Fruit fly (Drosophila melanogaster) whole organism, prepupa: ENCODE data around the gene CG32276.

Experiments used
- Blimp-1 ChIP-seq: fragments of 200-800 bp; sonication (Bioruptor generic); optimal IDR thresholded peaks from 3 replicates; lab custom pipeline; 2017; ENCODE audit warnings: missing biosample characterization, missing genetic modification characterization, mild to moderate bottlenecking, moderate library complexity, missing genetic modification reagents
- CG10631 ChIP-seq: fragments of 200-800 bp; sonication (Bioruptor generic); optimal IDR thresholded peaks from 2 replicates; lab custom pipeline; 2016; ENCODE audit warnings: missing biosample characterization, missing genetic modification characterization
- CG10669 ChIP-seq: fragments of 200-800 bp; sonication (Bioruptor generic); optimal IDR thresholded peaks from 3 replicates; lab custom pipeline; 2018; ENCODE audit warnings: missing biosample characterization, mild to moderate bottlenecking, missing genetic modification characterization, moderate library complexity
- CG11294 ChIP-seq: fragments of 200-800 bp; sonication (Bioruptor generic); IDR thresholded peaks from 2 replicates; pipeline ENCODE4 v1.3.6; 2022; ENCODE audit warnings: missing biosample characterization, missing genetic modification characterization
- CG11762 ChIP-seq: fragments of 200-800 bp; sonication (Bioruptor generic); optimal IDR thresholded peaks from 3 replicates; lab custom pipeline; 2016; ENCODE audit warnings: missing biosample characterization, missing genetic modification characterization; ENCODE audit not compliant: insufficient read depth
- CG11902 ChIP-seq: fragments of 200-800 bp; sonication (Bioruptor generic); optimal IDR thresholded peaks from 3 replicates; lab custom pipeline; 2016; ENCODE audit warnings: missing biosample characterization, missing genetic modification characterization
- CG15336 ChIP-seq: fragments of 200-800 bp; sonication (Bioruptor generic); IDR thresholded peaks from 2 replicates; pipeline ENCODE4 v1.3.6; 2022; ENCODE audit warnings: missing biosample characterization, missing genetic modification characterization
- CG1621 ChIP-seq: fragments of 200-800 bp; sonication (Bioruptor generic); optimal IDR thresholded peaks from 3 replicates; lab custom pipeline; 2018; ENCODE audit warnings: missing biosample characterization, mild to moderate bottlenecking, missing genetic modification characterization
- CG16779 ChIP-seq: fragments of 200-800 bp; sonication (Bioruptor generic); optimal IDR thresholded peaks from 3 replicates; lab custom pipeline; 2017; ENCODE audit warnings: missing biosample characterization, mild to moderate bottlenecking, missing genetic modification characterization
- CG32006 ChIP-seq: fragments of 200-800 bp; sonication (Bioruptor generic); optimal IDR thresholded peaks from 3 replicates; lab custom pipeline; 2017; ENCODE audit warnings: missing biosample characterization, mild to moderate bottlenecking, missing genetic modification characterization
- CG3919 ChIP-seq: fragments of 200-800 bp; sonication (Bioruptor generic); optimal IDR thresholded peaks from 3 replicates; lab custom pipeline; 2016; ENCODE audit warnings: missing biosample characterization, missing genetic modification characterization
- CG4318 ChIP-seq: fragments of 200-800 bp; sonication (Bioruptor generic); optimal IDR thresholded peaks from 3 replicates; lab custom pipeline; 2017; ENCODE audit warnings: missing biosample characterization, mild to moderate bottlenecking, missing genetic modification characterization
- CG6163 ChIP-seq: fragments of 200-800 bp; sonication (Bioruptor generic); IDR thresholded peaks from 3 replicates; pipeline ENCODE4 v1.3.6; 2022; ENCODE audit warnings: missing biosample characterization, missing genetic modification characterization
- CG6276 ChIP-seq: fragments of 200-800 bp; sonication (Bioruptor generic); optimal IDR thresholded peaks from 2 replicates; lab custom pipeline; 2017; ENCODE audit warnings: missing biosample characterization, mild to moderate bottlenecking, missing genetic modification characterization
- CG6792 ChIP-seq: fragments of 200-800 bp; sonication (Bioruptor generic); optimal IDR thresholded peaks from 3 replicates; lab custom pipeline; 2016; ENCODE audit warnings: missing biosample characterization, missing genetic modification characterization
- CG6808 ChIP-seq: fragments of 200-800 bp; sonication (Bioruptor generic); optimal IDR thresholded peaks from 3 replicates; lab custom pipeline; 2017; ENCODE audit warnings: missing biosample characterization, missing genetic modification characterization, mild to moderate bottlenecking, moderate library complexity, missing genetic modification reagents
- CG6854 ChIP-seq: fragments of 200-800 bp; sonication (Bioruptor generic); optimal IDR thresholded peaks from 2 replicates; lab custom pipeline; 2017; ENCODE audit warnings: missing biosample characterization, mild to moderate bottlenecking, missing genetic modification characterization
- CG7368 ChIP-seq: fragments of 200-800 bp; sonication (Bioruptor generic); optimal IDR thresholded peaks from 3 replicates; lab custom pipeline; 2016; ENCODE audit warnings: missing biosample characterization, missing genetic modification characterization
- CG8119 ChIP-seq: fragments of 200-800 bp; sonication (Bioruptor generic); IDR thresholded peaks from 3 replicates; pipeline ENCODE4 v1.3.6; 2022; ENCODE audit warnings: missing biosample characterization, missing genetic modification characterization
- CG8319 ChIP-seq: fragments of 200-800 bp; sonication (Bioruptor generic); optimal IDR thresholded peaks from 3 replicates; lab custom pipeline; 2016; ENCODE audit warnings: missing biosample characterization, missing genetic modification characterization
- CG9139 ChIP-seq: fragments of 200-800 bp; sonication (Bioruptor generic); optimal IDR thresholded peaks from 3 replicates; lab custom pipeline; 2017; ENCODE audit warnings: missing biosample characterization, mild to moderate bottlenecking, missing genetic modification characterization
- Eip75B ChIP-seq: fragments of 200-800 bp; sonication (Bioruptor generic); optimal IDR thresholded peaks from 3 replicates; lab custom pipeline; 2016; ENCODE audit warnings: missing biosample characterization, missing genetic modification characterization
- Eip78C ChIP-seq: fragments of 200-800 bp; sonication (Bioruptor generic); peaks from one replicate; lab custom pipeline; 2016; ENCODE audit warnings: missing biosample characterization, missing genetic modification characterization
- Eip93F ChIP-seq: fragments of 200-800 bp; sonication (Bioruptor generic); optimal IDR thresholded peaks from 2 replicates; lab custom pipeline; 2016; ENCODE audit warnings: missing biosample characterization, mild to moderate bottlenecking, missing genetic modification characterization
- Ets96B ChIP-seq: fragments of 200-800 bp; optimal IDR thresholded peaks from 2 replicates; lab custom pipeline; 2019; ENCODE audit warnings: missing biosample characterization, mild to moderate bottlenecking, missing genetic modification characterization, moderate library complexity
- Gug ChIP-seq: fragments of 200-800 bp; sonication (Bioruptor generic); IDR thresholded peaks from 2 replicates; pipeline ENCODE4 v1.3.6; 2022; ENCODE audit warnings: missing biosample characterization, missing genetic modification characterization
- Hr38 ChIP-seq: sonication (Bioruptor generic); optimal IDR thresholded peaks from 2 replicates; lab custom pipeline; 2016; ENCODE audit warnings: missing biosample characterization, missing genetic modification characterization
- Lpt ChIP-seq: fragments of 200-800 bp; sonication (Bioruptor generic); optimal IDR thresholded peaks from 3 replicates; lab custom pipeline; 2016; ENCODE audit warnings: missing biosample characterization, missing genetic modification characterization
- Met ChIP-seq: fragments of 200-800 bp; sonication (Bioruptor generic); optimal IDR thresholded peaks from 3 replicates; lab custom pipeline; 2016; ENCODE audit warnings: missing biosample characterization, missing genetic modification characterization
- OdsH ChIP-seq: fragments of 200-800 bp; sonication (Bioruptor generic); optimal IDR thresholded peaks from 3 replicates; lab custom pipeline; 2016; ENCODE audit warnings: missing biosample characterization, missing genetic modification characterization
- Smox ChIP-seq: fragments of 200-800 bp; sonication (Bioruptor generic); optimal IDR thresholded peaks from 3 replicates; lab custom pipeline; 2016; ENCODE audit warnings: missing biosample characterization, missing genetic modification characterization
- Sox102F ChIP-seq: fragments of 200-800 bp; sonication (Bioruptor generic); optimal IDR thresholded peaks from 2 replicates; lab custom pipeline; 2016; ENCODE audit warnings: missing biosample characterization, mild to moderate bottlenecking, missing genetic modification characterization
- Sox14 ChIP-seq: fragments of 200-800 bp; sonication (Bioruptor generic); optimal IDR thresholded peaks from 3 replicates; lab custom pipeline; 2016; ENCODE audit warnings: missing biosample characterization, missing genetic modification characterization
- Sox15 ChIP-seq: fragments of 200-800 bp; sonication (Bioruptor generic); optimal IDR thresholded peaks from 3 replicates; lab custom pipeline; 2016; ENCODE audit warnings: missing biosample characterization, missing genetic modification characterization
- achi ChIP-seq: fragments of 200-800 bp; sonication (Bioruptor generic); optimal IDR thresholded peaks from 3 replicates; lab custom pipeline; 2016; ENCODE audit warnings: missing biosample characterization, missing genetic modification characterization
- acj6 ChIP-seq: fragments of 200-800 bp; sonication (Bioruptor generic); optimal IDR thresholded peaks from 3 replicates; lab custom pipeline; 2016; ENCODE audit warnings: missing biosample characterization, missing genetic modification characterization
- cyc ChIP-seq: fragments of 200-800 bp; sonication (Bioruptor generic); optimal IDR thresholded peaks from 3 replicates; lab custom pipeline; 2016; ENCODE audit warnings: missing biosample characterization, missing genetic modification characterization
- dsx ChIP-seq: fragments of 200-800 bp; optimal IDR thresholded peaks from 3 replicates; lab custom pipeline; 2019; ENCODE audit warnings: missing biosample characterization, mild to moderate bottlenecking, missing genetic modification characterization, moderate library complexity; ENCODE audit not compliant: poor library complexity, severe bottlenecking
- eg ChIP-seq: fragments of 200-800 bp; sonication (Bioruptor generic); IDR thresholded peaks from 3 replicates; pipeline ENCODE4 v1.3.6; 2022; ENCODE audit warnings: missing biosample characterization, missing genetic modification characterization
- esn ChIP-seq: fragments of 200-800 bp; sonication (Bioruptor generic); optimal IDR thresholded peaks from 2 replicates; lab custom pipeline; 2016; ENCODE audit warnings: missing biosample characterization, mild to moderate bottlenecking, missing genetic modification characterization, moderate library complexity
- fd59A ChIP-seq: fragments of 200-800 bp; sonication (Bioruptor generic); optimal IDR thresholded peaks from 2 replicates; lab custom pipeline; 2017; ENCODE audit warnings: missing biosample characterization, mild to moderate bottlenecking, missing genetic modification characterization, missing genetic modification reagents
- fkh ChIP-seq: fragments of 200-800 bp; sonication (Bioruptor generic); optimal IDR thresholded peaks from 3 replicates; lab custom pipeline; 2017; ENCODE audit warnings: missing biosample characterization, mild to moderate bottlenecking, missing genetic modification characterization, moderate library complexity
- lz ChIP-seq: fragments of 200-800 bp; sonication (Bioruptor generic); optimal IDR thresholded peaks from 3 replicates; lab custom pipeline; 2016; ENCODE audit warnings: missing biosample characterization, missing genetic modification characterization
- net ChIP-seq: fragments of 200-800 bp; sonication (Bioruptor generic); optimal IDR thresholded peaks from 3 replicates; lab custom pipeline; 2016; ENCODE audit warnings: missing biosample characterization, missing genetic modification characterization
- pdm3 ChIP-seq: fragments of 200-800 bp; sonication (Bioruptor generic); optimal IDR thresholded peaks from 3 replicates; lab custom pipeline; 2016; ENCODE audit warnings: missing biosample characterization, missing genetic modification characterization
- salr ChIP-seq, 2 experiments: fragments of 200-800 bp; sonication (Bioruptor generic); optimal IDR thresholded peaks; 3 replicates each; lab custom pipeline; 2016 to 2018; ENCODE audit warnings: missing biosample characterization in 2 of 2, missing genetic modification characterization in 2 of 2, mild to moderate bottlenecking in 1 of 2
- ss ChIP-seq, 2 experiments: fragments of 200-800 bp; sonication (Bioruptor generic); optimal IDR thresholded peaks; 2 replicates in 1 of 2; 3 replicates in 1 of 2; lab custom pipeline; 2017 to 2018; ENCODE audit warnings: mild to moderate bottlenecking in 2 of 2, missing biosample characterization in 2 of 2, missing genetic modification characterization in 2 of 2, moderate library complexity in 1 of 2
- svp ChIP-seq: fragments of 200-800 bp; sonication (Bioruptor generic); peaks from one replicate; lab custom pipeline; 2016; ENCODE audit warnings: missing biosample characterization, missing genetic modification characterization
- topi ChIP-seq: fragments of 200-800 bp; sonication (Bioruptor generic); optimal IDR thresholded peaks from 3 replicates; lab custom pipeline; 2016; ENCODE audit warnings: missing biosample characterization, missing genetic modification characterization
- vri ChIP-seq: fragments of 200-800 bp; sonication (Bioruptor generic); optimal IDR thresholded peaks from 3 replicates; lab custom pipeline; 2016; ENCODE audit warnings: missing biosample characterization, mild to moderate bottlenecking, missing genetic modification characterization

Gene CG32276

dm6 chr3L:3242121-3243083 lies 43.6 kb upstream of the CG32276 start:
- no peak for TF ChIP-seq CG11294 (GFP tag; lab: Robert Waterston, UW)
- TF ChIP-seq CG1621 (tag; lab: Kevin White, UChicago): no peak
- TF ChIP-seq Sox102F: no peak
- peak; percentile 28 for TF ChIP-seq CG6854 (GFP tag; lab: Kevin White, UChicago)
- TF ChIP-seq esn: peak; percentile 12
- TF ChIP-seq CG6808 (GFP tag; lab: Kevin White, UChicago): peak; percentile 32
- TF ChIP-seq CG7368 (GFP tag; lab: Kevin White, UChicago): no peak
- TF ChIP-seq achi: peak; percentile 50
- peak; percentile 18 for TF ChIP-seq fd59A (GFP tag; lab: Kevin White, UChicago)
- peak; percentile 32 for TF ChIP-seq OdsH
- peak; percentile 42 for TF ChIP-seq Blimp-1 (GFP tag; lab: Kevin White, UChicago)
- peak; percentile 86 for TF ChIP-seq Eip78C (GFP tag; lab: Kevin White, UChicago)
- TF ChIP-seq ss (GFP tag; optimal IDR thresholded peaks at IDR 0.05; lab: Kevin White, UChicago): peak; percentile 39 to 77
- TF ChIP-seq vri: no peak
- no peak for TF ChIP-seq Eip93F (GFP tag; lab: Kevin White, UChicago)
- peak; percentile 16 for TF ChIP-seq CG8319
- no peak for TF ChIP-seq Met (GFP tag; lab: Kevin White, UChicago)
- TF ChIP-seq svp (GFP tag; lab: Kevin White, UChicago): peak; percentile 85
- no peak for TF ChIP-seq CG3919 (GFP tag; lab: Kevin White, UChicago)
- TF ChIP-seq CG11902 (GFP tag; lab: Kevin White, UChicago): no peak
- peak; percentile 11 for TF ChIP-seq Eip75B (GFP tag; lab: Kevin White, UChicago)
- no peak for TF ChIP-seq Hr38 (GFP tag; lab: Kevin White, UChicago)
- peak; percentile 6 for TF ChIP-seq CG6276 (GFP tag; lab: Kevin White, UChicago)
- peak; percentile 20 for TF ChIP-seq Lpt (GFP tag; lab: Kevin White, UChicago)
- 0 out of 3 replicates have a peak, but pooled peaks have one; percentile 30 for TF ChIP-seq eg (GFP tag; lab: Robert Waterston, UW)
- TF ChIP-seq CG10631 (GFP tag; lab: Kevin White, UChicago): peak; percentile 57
- peak; percentile 17 for TF ChIP-seq CG6792 (GFP tag; lab: Kevin White, UChicago)
- no peak for TF ChIP-seq CG16779 (tag; lab: Kevin White, UChicago)
- TF ChIP-seq CG11762 (GFP tag; lab: Kevin White, UChicago): no peak
- no peak for TF ChIP-seq net
- no peak for TF ChIP-seq salr (GFP tag; optimal IDR thresholded peaks at IDR 0.05; lab: Kevin White, UChicago)
- no peak for TF ChIP-seq CG10669
- TF ChIP-seq lz: peak; percentile 36
- no peak for TF ChIP-seq cyc
- no peak for TF ChIP-seq Sox15 (GFP tag; lab: Kevin White, UChicago)
- no peak for TF ChIP-seq fkh (GFP tag; lab: Kevin White, UChicago)
- TF ChIP-seq topi (GFP tag; lab: Kevin White, UChicago): no peak
- TF ChIP-seq Sox14 (GFP tag; lab: Kevin White, UChicago): peak; percentile 4
- peak; percentile 41 for TF ChIP-seq dsx (GFP tag; lab: Kevin White, UChicago)
- no peak for TF ChIP-seq CG8119
- no peak for TF ChIP-seq Ets96B
- no peak for TF ChIP-seq CG9139 (GFP tag; lab: Kevin White, UChicago)
- TF ChIP-seq CG6163 (GFP tag; lab: Robert Waterston, UW): peak; percentile 37; the same call in 1 of the 3 replicates
- TF ChIP-seq Smox (GFP tag; lab: Kevin White, UChicago): peak; percentile 0
- TF ChIP-seq CG32006 (GFP tag; lab: Kevin White, UChicago): peak; percentile 11
- no peak for TF ChIP-seq CG4318 (GFP tag; lab: Kevin White, UChicago)
- TF ChIP-seq pdm3 (GFP tag; lab: Kevin White, UChicago): peak; percentile 22
- TF ChIP-seq acj6: peak; percentile 43
- TF ChIP-seq CG15336 (GFP tag; lab: Robert Waterston, UW): no peak
- no peak for TF ChIP-seq Gug
